Worm (Caenorhabditis elegans): Measurements from ENCODE around the gene daf-3.

daf-3 gene

DNA sequence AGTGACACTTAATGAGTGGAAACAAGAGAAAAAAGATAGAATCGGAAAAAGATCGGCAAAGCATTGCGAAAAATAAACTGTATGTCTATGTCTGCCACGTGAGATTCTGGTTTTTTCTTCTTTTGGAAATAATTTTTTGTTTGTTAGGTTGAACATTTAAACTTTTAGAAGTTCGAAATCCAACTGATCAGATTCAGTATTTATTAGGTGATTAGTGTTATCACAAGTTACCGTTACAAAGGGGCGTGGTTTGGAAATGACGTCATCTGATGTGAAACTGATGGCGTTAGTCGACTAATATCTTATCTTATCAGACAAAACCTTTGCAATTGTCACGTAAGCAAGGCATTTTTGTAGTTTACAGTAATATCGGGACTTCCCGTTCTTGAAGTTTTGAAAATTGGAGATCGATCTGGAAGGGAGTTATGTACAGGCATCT, 39.0 kb upstream of the daf-3 start (continued):
- TF ChIP-seq vab-15 (tag; optimal IDR thresholded peaks at IDR 0.05) (no peak), rnt-1 (tag; optimal IDR thresholded peaks at IDR 0.05) (no peak), efl-1 (optimal IDR thresholded peaks at IDR 0.05) (no peak), efl-1 (GFP tag; optimal IDR thresholded peaks at IDR 0.05 in 1 of 2) (peak in 1 of 2 experiments; percentile 50), ztf-4 (tag; optimal IDR thresholded peaks at IDR 0.05) (peak; percentile 73), isw-1 (GFP tag; IDR thresholded peaks at IDR 0.05) (no peak), egl-13 (tag; optimal IDR thresholded peaks at IDR 0.05) (no peak), aha-1 (tag; optimal IDR thresholded peaks at IDR 0.05) (peak; percentile 35), lin-14 (GFP tag; optimal IDR thresholded peaks at IDR 0.05) (peak; percentile 68), nhr-28 (tag; optimal IDR thresholded peaks at IDR 0.05) (no peak), unc-130 (tag; optimal IDR thresholded peaks at IDR 0.05) (no peak), egl-27 (tag; optimal IDR thresholded peaks at IDR 0.05) (peak in 1 of 2 experiments; percentile 34), mab-9 (GFP tag; IDR thresholded peaks at IDR 0.05) (no peak), fkh-10 (GFP tag; optimal IDR thresholded peaks at IDR 0.05) (no peak), lin-13 (GFP tag; optimal IDR thresholded peaks at IDR 0.05) (no peak), ceh-63 (GFP tag; optimal IDR thresholded peaks at IDR 0.05) (no peak), hlh-4 (tag; optimal IDR thresholded peaks at IDR 0.05) (no peak), xbp-1 (tag; optimal IDR thresholded peaks at IDR 0.05) (no peak), C16A3.4 (tag; optimal IDR thresholded peaks at IDR 0.05) (peak; percentile 35), snpc-4 (tag; optimal IDR thresholded peaks at IDR 0.05) (no peak), ets-5 (GFP tag; IDR thresholded peaks at IDR 0.05) (no peak), mep-1 (tag; optimal IDR thresholded peaks at IDR 0.05) (no peak), sox-4 (tag; optimal IDR thresholded peaks at IDR 0.05) (no peak), C04F5.9 (tag; optimal IDR thresholded peaks at IDR 0.05) (no peak), nhr-76 (tag; optimal IDR thresholded peaks at IDR 0.05) (no peak), ces-1 (GFP tag; optimal IDR thresholded peaks at IDR 0.05) (no peak), ceh-8 (GFP tag; optimal IDR thresholded peaks at IDR 0.05) (no peak), alr-1 (tag; optimal IDR thresholded peaks at IDR 0.05; ENCODE audit: borderline replicate concordance) (no peak), F16B12.6 (tag; optimal IDR thresholded peaks at IDR 0.05) (no peak), mef-2 (tag; optimal IDR thresholded peaks at IDR 0.05) (no peak), hlh-17 (GFP tag; optimal IDR thresholded peaks at IDR 0.05; ENCODE audit: borderline replicate concordance) (no peak), efl-3 (GFP tag; optimal IDR thresholded peaks at IDR 0.05) (no peak), nhr-71 (tag; optimal IDR thresholded peaks at IDR 0.05) (peak; percentile 77), ama-1 (optimal IDR thresholded peaks at IDR 0.05) (no peak), irx-1 (tag; optimal IDR thresholded peaks at IDR 0.05) (no peak), ceh-82 (tag; optimal IDR thresholded peaks at IDR 0.05) (no peak), skn-1 (tag; optimal IDR thresholded peaks at IDR 0.05) (no peak), ceh-90 (tag; optimal IDR thresholded peaks at IDR 0.05) (no peak)

DNA sequence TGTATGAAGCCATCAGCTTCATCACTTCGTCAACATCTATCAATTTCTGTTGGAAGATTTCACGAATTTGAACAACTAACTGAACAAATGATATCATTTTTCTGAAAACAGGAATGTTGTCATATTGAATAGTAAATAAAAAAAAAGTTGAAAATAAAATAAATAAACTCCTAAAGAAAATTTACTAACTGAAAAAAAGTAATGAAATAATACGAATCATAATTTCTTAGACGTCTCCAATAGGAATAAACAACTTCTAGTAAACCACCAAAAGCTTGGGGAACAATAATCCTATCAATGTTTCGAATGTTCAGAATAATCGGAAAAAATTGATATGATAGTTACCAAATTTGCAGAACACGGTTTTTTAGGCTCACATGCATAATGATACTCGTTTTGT, 38.2 kb upstream of the daf-3 start, which contains the start of gene cdo-1:
Gene cdo-1 (minus strand): TSS at position 101 of the 400 bp plus-strand sequence.
- TF ChIP-seq egl-13 (tag; optimal IDR thresholded peaks at IDR 0.05) (no peak), efl-1 (optimal IDR thresholded peaks at IDR 0.05) (no peak), efl-1 (GFP tag; optimal IDR thresholded peaks at IDR 0.05 in 1 of 2) (no peak), ceh-63 (GFP tag; optimal IDR thresholded peaks at IDR 0.05) (no peak)

DNA sequence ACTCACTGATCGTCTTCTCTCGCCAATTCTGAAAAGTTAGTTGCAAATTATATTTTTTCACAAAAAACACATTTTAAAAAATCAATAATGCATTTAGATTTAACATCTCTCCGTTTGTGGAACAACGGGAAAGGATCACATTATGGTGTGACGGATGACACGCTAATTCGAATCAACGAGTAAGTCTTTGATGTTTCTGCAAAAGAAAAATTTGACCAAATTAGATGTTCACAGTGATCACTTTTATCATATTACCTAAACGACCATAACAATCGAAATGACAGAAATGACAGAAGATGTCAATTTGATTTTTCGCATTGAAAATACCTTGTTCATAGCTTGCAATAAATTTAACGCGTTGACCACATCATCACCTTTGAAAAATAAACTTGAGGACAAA, 36.1 kb upstream of the daf-3 start:
- peak; percentile 77 for TF ChIP-seq nhr-85 (tag)
- peak; percentile 18 for TF ChIP-seq blmp-1 (tag; optimal IDR thresholded peaks at IDR 0.05)
- no peak for TF ChIP-seq hlh-17 (GFP tag; optimal IDR thresholded peaks at IDR 0.05; ENCODE audit: borderline replicate concordance)
- TF ChIP-seq lin-14 (GFP tag; optimal IDR thresholded peaks at IDR 0.05), result peak; percentile 26
- no peak for TF ChIP-seq sptf-1 (tag; optimal IDR thresholded peaks at IDR 0.05)
- no peak for TF ChIP-seq nhr-47 (tag; optimal IDR thresholded peaks at IDR 0.05)
- TF ChIP-seq unc-130 (tag; optimal IDR thresholded peaks at IDR 0.05), result peak; percentile 6
- no peak for TF ChIP-seq ceh-88 (GFP tag; IDR thresholded peaks at IDR 0.05)
- TF ChIP-seq nhr-77 (tag; optimal IDR thresholded peaks at IDR 0.05), result no peak
- TF ChIP-seq elt-3 (tag; optimal IDR thresholded peaks at IDR 0.05), result peak in 1 of 6 experiments; percentile 53
- no peak for TF ChIP-seq egl-13 (tag; optimal IDR thresholded peaks at IDR 0.05)

All from whole organism, L1 larva.